Worm (Caenorhabditis elegans): ENCODE results near the gene srh-31.

ce11 chrV:17749181-17749580 is 42.1 kb downstream of the srh-31 start, which contains the start of gene R12G8.1:
- TF ChIP-seq nhr-77 (tag; optimal IDR thresholded peaks at IDR 0.05) (no peak), pqm-1 (tag; optimal IDR thresholded peaks at IDR 0.05) (no peak), zag-1 (tag; optimal IDR thresholded peaks at IDR 0.05) (no peak), ceh-82 (tag; optimal IDR thresholded peaks at IDR 0.05) (no peak), mep-1 (tag; optimal IDR thresholded peaks at IDR 0.05) (no peak)

All from whole organism, L1 larva.